Fruit fly (Drosophila melanogaster) S2 (cell line): Measurements from ENCODE around the gene Vsx1.

Experiments used
- CG8478 ChIP-seq: fragments of >200 bp; optimal IDR thresholded peaks from 2 replicates; lab custom pipeline; 2018
- CTCF ChIP-seq, 2 experiments: fragments of >200 bp; optimal IDR thresholded peaks; 2 replicates each; lab custom pipeline; 2018

dm6 chrX:5616270-5616669 lies 22.2 kb downstream of the Vsx1 start, which contains the start of gene CG34434:
- TF ChIP-seq CTCF (optimal IDR thresholded peaks at IDR 0.05; lab: Kevin White, UChicago) (no peak), CG8478 (lab: Kevin White, UChicago) (no peak)
